Fruit fly (Drosophila melanogaster) whole organism: ENCODE results near the gene spel1.

Source experiments
- EcR ChIP-seq, 2 experiments: fragments of >200 bp; optimal IDR thresholded peaks; 2 replicates each; lab custom pipeline; 2017; ENCODE audit warnings: missing biosample characterization in 2 of 2, missing genetic modification characterization in 2 of 2, missing genetic modification reagents in 2 of 2
- psq ChIP-seq: fragments of >200 bp; optimal IDR thresholded peaks from 2 replicates; lab custom pipeline; 2017
- usp ChIP-seq: fragments of >200 bp; optimal IDR thresholded peaks from 2 replicates; lab custom pipeline; 2017; ENCODE audit warnings: missing biosample characterization, missing genetic modification characterization, mixed read lengths

DNA sequence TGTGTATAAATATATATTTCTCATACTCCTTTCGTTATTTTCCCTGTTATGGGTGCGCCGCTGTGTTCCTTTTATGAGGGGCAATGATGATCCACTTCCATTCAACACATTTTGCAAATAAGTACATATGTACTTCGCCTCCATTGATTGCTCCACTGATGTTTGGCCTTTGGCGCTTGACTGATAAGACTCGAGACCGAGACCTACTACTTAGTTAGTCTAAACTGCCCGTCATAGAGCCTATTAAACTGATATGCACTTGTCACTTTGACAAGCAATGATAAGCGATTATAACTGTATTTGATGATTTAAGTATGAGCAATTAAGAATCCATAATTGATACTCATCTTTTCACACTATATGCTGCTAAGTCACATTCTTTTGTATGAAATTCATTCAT lies 5.6 kb upstream of the spel1 start:
- TF ChIP-seq usp (GFP tag; lab: Kevin White, UChicago) (no peak), psq (no peak), EcR (GFP tag; optimal IDR thresholded peaks at IDR 0.05; lab: Kevin White, UChicago) (no peak)
